Worm (Caenorhabditis elegans): Measurements from ENCODE around the gene sftb-1.

Gene sftb-1

ce11 chrIII:4230092-4230491 lies 39.0 kb downstream of the sftb-1 start:
- TF ChIP-seq lin-15B (tag; optimal IDR thresholded peaks at IDR 0.05) = no peak
- TF ChIP-seq egl-27 (tag; optimal IDR thresholded peaks at IDR 0.05) = no peak
- no peak for TF ChIP-seq pqm-1 (tag; optimal IDR thresholded peaks at IDR 0.05)
- no peak for TF ChIP-seq lsy-12 (tag; optimal IDR thresholded peaks at IDR 0.05)
- no peak for TF ChIP-seq ztf-11 (tag; optimal IDR thresholded peaks at IDR 0.05)
- TF ChIP-seq snpc-4 (tag; optimal IDR thresholded peaks at IDR 0.05) = no peak
- TF ChIP-seq ceh-82 (tag; optimal IDR thresholded peaks at IDR 0.05) = no peak
- TF ChIP-seq eor-1 (tag; optimal IDR thresholded peaks at IDR 0.05) = no peak

- TF ChIP-seq elt-3 (tag; optimal IDR thresholded peaks at IDR 0.05) = no peak
Observed at ce11 chrIII:4228841-4229240, 40.2 kb downstream of the sftb-1 start, which contains the start of gene F43C1.5. F43C1.5 (plus strand) TSS chrIII:4229141.

ce11 chrIII:4228008-4228407 lies 41.1 kb downstream of the sftb-1 start, which contains the start of gene mpk-1:
mpk-1 (minus strand) TSS chrIII:4228108.
- no peak for TF ChIP-seq elt-3 (tag; optimal IDR thresholded peaks at IDR 0.05)
- TF ChIP-seq lin-39 (tag; optimal IDR thresholded peaks at IDR 0.05) = no peak
- TF ChIP-seq tbx-2 (tag; optimal IDR thresholded peaks at IDR 0.05) = no peak
- TF ChIP-seq skn-1 (tag; optimal IDR thresholded peaks at IDR 0.05) = no peak
- no peak for TF ChIP-seq fkh-2 (tag; optimal IDR thresholded peaks at IDR 0.05)
- no peak for TF ChIP-seq lin-15B (tag; optimal IDR thresholded peaks at IDR 0.05)
- no peak for TF ChIP-seq nhr-76 (tag; optimal IDR thresholded peaks at IDR 0.05)
- TF ChIP-seq nhr-77 (tag; optimal IDR thresholded peaks at IDR 0.05) = no peak
- TF ChIP-seq sea-2 (GFP tag; optimal IDR thresholded peaks at IDR 0.05) = no peak
- TF ChIP-seq ceh-82 (tag; optimal IDR thresholded peaks at IDR 0.05) = no peak
- no peak for TF ChIP-seq mdl-1 (tag; optimal IDR thresholded peaks at IDR 0.05)
- TF ChIP-seq nhr-25 (tag; optimal IDR thresholded peaks at IDR 0.05) = no peak

ce11 chrIII:4227363-4227762 lies 41.7 kb downstream of the sftb-1 start:
- TF ChIP-seq ZK546.5 (tag; optimal IDR thresholded peaks at IDR 0.05) (no peak), ztf-4 (tag; optimal IDR thresholded peaks at IDR 0.05) (no peak), fos-1 (tag; optimal IDR thresholded peaks at IDR 0.05) (no peak), nhr-237 (tag; optimal IDR thresholded peaks at IDR 0.05) (no peak), fkh-2 (tag; optimal IDR thresholded peaks at IDR 0.05) (no peak), pqm-1 (tag; optimal IDR thresholded peaks at IDR 0.05) (peak; percentile 56), lsy-12 (tag; optimal IDR thresholded peaks at IDR 0.05) (no peak), ztf-11 (tag; optimal IDR thresholded peaks at IDR 0.05) (no peak), nhr-76 (tag; optimal IDR thresholded peaks at IDR 0.05) (no peak), egl-5 (tag; optimal IDR thresholded peaks at IDR 0.05) (no peak), elt-2 (tag; optimal IDR thresholded peaks at IDR 0.05) (peak; percentile 75), zag-1 (tag; optimal IDR thresholded peaks at IDR 0.05) (no peak), unc-62 (GFP tag; optimal IDR thresholded peaks at IDR 0.05) (no peak), pha-4 (tag; optimal IDR thresholded peaks at IDR 0.05) (no peak), nhr-28 (tag; optimal IDR thresholded peaks at IDR 0.05) (no peak), nhr-23 (tag; optimal IDR thresholded peaks at IDR 0.05) (no peak), elt-1 (tag; optimal IDR thresholded peaks at IDR 0.05) (no peak), daf-12 (tag; optimal IDR thresholded peaks at IDR 0.05) (no peak), sea-2 (GFP tag; optimal IDR thresholded peaks at IDR 0.05) (no peak), nfya-1 (tag; optimal IDR thresholded peaks at IDR 0.05; ENCODE audit: insufficient read depth) (peak; percentile 30)

ce11 chrIII:4224722-4225121 lies 44.3 kb downstream of the sftb-1 start:
- TF ChIP-seq jun-1 (tag; optimal IDR thresholded peaks at IDR 0.05) (no peak), fkh-2 (tag; optimal IDR thresholded peaks at IDR 0.05) (no peak), hmg-11 (tag; optimal IDR thresholded peaks at IDR 0.05) (peak; percentile 5), nhr-23 (tag; optimal IDR thresholded peaks at IDR 0.05) (no peak), mdl-1 (tag; optimal IDR thresholded peaks at IDR 0.05) (no peak)

- peak; percentile 88 for TF ChIP-seq nhr-11 (tag; optimal IDR thresholded peaks at IDR 0.05)
- TF ChIP-seq nhr-28 (tag; optimal IDR thresholded peaks at IDR 0.05) = no peak
- peak; percentile 95 for TF ChIP-seq nfya-1 (tag; optimal IDR thresholded peaks at IDR 0.05; ENCODE audit: insufficient read depth)
- TF ChIP-seq ama-1 (optimal IDR thresholded peaks at IDR 0.05) = no peak
- no peak for TF ChIP-seq ceh-16 (tag; optimal IDR thresholded peaks at IDR 0.05)
- TF ChIP-seq nhr-76 (tag; optimal IDR thresholded peaks at IDR 0.05) = no peak
- TF ChIP-seq nhr-77 (tag; optimal IDR thresholded peaks at IDR 0.05) = no peak
- TF ChIP-seq lin-15B (tag; optimal IDR thresholded peaks at IDR 0.05) = peak; percentile 58
- no peak for TF ChIP-seq ceh-9 (tag; optimal IDR thresholded peaks at IDR 0.05)
- TF ChIP-seq nhr-43 (tag; optimal IDR thresholded peaks at IDR 0.05; ENCODE audit: poor library complexity, severe bottlenecking) = peak; percentile 51
- peak; percentile 27 for TF ChIP-seq ceh-28 (tag; optimal IDR thresholded peaks at IDR 0.05)
- TF ChIP-seq lsy-12 (tag; optimal IDR thresholded peaks at IDR 0.05) = peak; percentile 2
- peak; percentile 95 for TF ChIP-seq lin-39 (tag; optimal IDR thresholded peaks at IDR 0.05)
- TF ChIP-seq aly-2 (tag; optimal IDR thresholded peaks at IDR 0.05) = no peak
- TF ChIP-seq fkh-2 (tag; optimal IDR thresholded peaks at IDR 0.05) = peak; percentile 41
- no peak for TF ChIP-seq nhr-237 (tag; optimal IDR thresholded peaks at IDR 0.05)
- no peak for TF ChIP-seq eor-1 (tag; optimal IDR thresholded peaks at IDR 0.05)
- peak; percentile 14 for TF ChIP-seq unc-39 (tag; optimal IDR thresholded peaks at IDR 0.05)
- peak; percentile 86 for TF ChIP-seq elt-2 (tag; optimal IDR thresholded peaks at IDR 0.05)
- TF ChIP-seq mml-1 (tag; optimal IDR thresholded peaks at IDR 0.05) = no peak
- peak; percentile 71 for TF ChIP-seq tbx-2 (tag; optimal IDR thresholded peaks at IDR 0.05)
Observed at ce11 chrIII:4223668-4224127, 45.4 kb downstream of the sftb-1 start.
